Worm (Caenorhabditis elegans) whole organism, early embryonic: ENCODE data around the gene arrd-25.

Experiments
- B0310.2 ChIP-seq: sonication (generic microtip); optimal IDR thresholded peaks from 2 replicates; lab custom pipeline; 2016; ENCODE audit warnings: mild to moderate bottlenecking, missing genetic modification characterization, missing compliant biosample characterization
- F13C5.2 ChIP-seq: sonication (generic microtip); optimal IDR thresholded peaks from 2 replicates; lab custom pipeline; 2017; ENCODE audit warnings: mild to moderate bottlenecking, missing genetic modification characterization, inconsistent platforms, missing compliant biosample characterization
- aly-1 ChIP-seq: sonication (generic microtip); optimal IDR thresholded peaks from 2 replicates; lab custom pipeline; 2016; ENCODE audit warnings: missing genetic modification characterization, missing compliant biosample characterization
- ama-1 ChIP-seq: fragments of 150-350 bp; optimal IDR thresholded peaks from 2 replicates; lab custom pipeline; 2014
- ceh-13 ChIP-seq: fragments of 200-800 bp; sonication (Bioruptor generic); optimal IDR thresholded peaks from 2 replicates; lab custom pipeline; 2018; ENCODE audit warnings: mild to moderate bottlenecking, missing genetic modification characterization, missing compliant biosample characterization
- ceh-36 ChIP-seq: sonication (generic microtip); optimal IDR thresholded peaks from 2 replicates; lab custom pipeline; 2016; ENCODE audit warnings: missing genetic modification characterization, inconsistent platforms, missing compliant biosample characterization
- ets-7 ChIP-seq: sonication (generic microtip); optimal IDR thresholded peaks from 2 replicates; lab custom pipeline; 2016; ENCODE audit warnings: missing genotype, missing genetic modification characterization, missing compliant biosample characterization
- flt-1 ChIP-seq: fragments of 200-800 bp; sonication (Bioruptor generic); IDR thresholded peaks from 2 replicates; pipeline ENCODE4 v1.3.6; 2022; ENCODE audit warnings: missing genetic modification characterization, missing compliant biosample characterization
- hmbx-1 ChIP-seq: sonication (generic microtip); optimal IDR thresholded peaks from 2 replicates; lab custom pipeline; 2016; ENCODE audit warnings: mild to moderate bottlenecking, missing genetic modification characterization, missing compliant biosample characterization
- hmg-4 ChIP-seq: fragments of 200-800 bp; sonication (Bioruptor generic); optimal IDR thresholded peaks from 2 replicates; lab custom pipeline; 2018; ENCODE audit warnings: mild to moderate bottlenecking, missing genetic modification characterization, missing compliant biosample characterization
- hnd-1 ChIP-seq: sonication (generic microtip); optimal IDR thresholded peaks from 2 replicates; lab custom pipeline; 2016; ENCODE audit warnings: missing genetic modification characterization, missing compliant biosample characterization
- pes-1 ChIP-seq: fragments of 200-800 bp; sonication (Bioruptor generic); IDR thresholded peaks from 2 replicates; pipeline ENCODE4 v1.3.6; 2022; ENCODE audit warnings: missing genetic modification reagents, missing genetic modification characterization, missing compliant biosample characterization
- scrt-1 ChIP-seq: fragments of 200-800 bp; sonication (Bioruptor generic); IDR thresholded peaks from 2 replicates; pipeline ENCODE4 v1.3.6; 2022; ENCODE audit warnings: missing genetic modification characterization, missing compliant biosample characterization
- sea-1 ChIP-seq: fragments of 200-800 bp; sonication (Bioruptor generic); conservative IDR thresholded peaks from 2 replicates; pipeline ENCODE4 v1.3.6; 2022; ENCODE audit warnings: missing genetic modification characterization, missing compliant biosample characterization
- tbx-11 ChIP-seq: fragments of 200-800 bp; sonication (Bioruptor generic); IDR thresholded peaks from 2 replicates; pipeline ENCODE4 v1.3.6; 2022; ENCODE audit warnings: missing genetic modification characterization, missing compliant biosample characterization
- tbx-37 ChIP-seq: fragments of 200-800 bp; sonication (Bioruptor generic); conservative IDR thresholded peaks from 2 replicates; pipeline ENCODE4 v1.3.6; 2022; ENCODE audit warnings: missing genetic modification reagents, missing genetic modification characterization, missing compliant biosample characterization
- tra-4 ChIP-seq: sonication (generic microtip); optimal IDR thresholded peaks from 2 replicates; lab custom pipeline; 2017; ENCODE audit warnings: missing genetic modification characterization, missing compliant biosample characterization

Gene arrd-25

ce11 chrX:14024400-14024953 lies 9.1 kb upstream of the arrd-25 start:
- no peak for TF ChIP-seq hnd-1 (tag; lab: Kevin White, UChicago)
- peak; percentile 20 for TF ChIP-seq hmg-4
- no peak for TF ChIP-seq ama-1 (lab: Kevin White, UChicago)

ce11 chrX:14026893-14027292 lies 6.7 kb upstream of the arrd-25 start:
- no peak for TF ChIP-seq tbx-37
- peak; percentile 29 for TF ChIP-seq ets-7
- no peak for TF ChIP-seq flt-1 (GFP tag; lab: Robert Waterston, UW)
- TF ChIP-seq hmg-4: peak; percentile 70
- no peak for TF ChIP-seq B0310.2 (tag; lab: Kevin White, UChicago)
- peak; percentile 67 for TF ChIP-seq aly-1 (tag; lab: Kevin White, UChicago)
- TF ChIP-seq pes-1 (GFP tag; lab: Robert Waterston, UW): no peak
- no peak for TF ChIP-seq ceh-36
- TF ChIP-seq sea-1 (GFP tag; lab: Robert Waterston, UW): peak; percentile 58; the same call in 1 of the 2 replicates

- no peak for TF ChIP-seq flt-1 (GFP tag; lab: Robert Waterston, UW)
- no peak for TF ChIP-seq B0310.2 (tag; lab: Kevin White, UChicago)
- no peak for TF ChIP-seq tbx-11 (GFP tag; lab: Robert Waterston, UW)
- TF ChIP-seq hnd-1 (tag; lab: Kevin White, UChicago): no peak
- TF ChIP-seq hmbx-1 (tag; lab: Kevin White, UChicago): no peak
- TF ChIP-seq tra-4: no peak
- no peak for TF ChIP-seq hmg-4
- no peak for TF ChIP-seq scrt-1 (GFP tag; lab: Robert Waterston, UW)
- TF ChIP-seq pes-1 (GFP tag; lab: Robert Waterston, UW): no peak
- TF ChIP-seq sea-1 (GFP tag; lab: Robert Waterston, UW): no peak
- no peak for TF ChIP-seq tbx-37
- TF ChIP-seq ceh-13 (GFP tag; lab: Kevin White, UChicago): no peak
- TF ChIP-seq aly-1 (tag; lab: Kevin White, UChicago): no peak
These were observed 5.1 kb upstream of the arrd-25 start for ce11 chrX:14028492-14028891.

- TF ChIP-seq ceh-13 (GFP tag; lab: Kevin White, UChicago): no peak
- no peak for TF ChIP-seq hmg-4
- no peak for TF ChIP-seq F13C5.2
- TF ChIP-seq ceh-36: no peak
- TF ChIP-seq pes-1 (GFP tag; lab: Robert Waterston, UW): no peak
- TF ChIP-seq tbx-11 (GFP tag; lab: Robert Waterston, UW): no peak
- TF ChIP-seq ets-7: no peak
- no peak for TF ChIP-seq hmbx-1 (tag; lab: Kevin White, UChicago)
- no peak for TF ChIP-seq hnd-1 (tag; lab: Kevin White, UChicago)
These were observed 4.2 kb upstream of the arrd-25 start for ce11 chrX:14029392-14029791.

ce11 chrX:14029872-14030271 lies 3.7 kb upstream of the arrd-25 start:
- no peak for TF ChIP-seq F13C5.2
- no peak for TF ChIP-seq tbx-11 (GFP tag; lab: Robert Waterston, UW)
- TF ChIP-seq hmg-4: no peak
- TF ChIP-seq scrt-1 (GFP tag; lab: Robert Waterston, UW): no peak
- TF ChIP-seq flt-1 (GFP tag; lab: Robert Waterston, UW): no peak
- no peak for TF ChIP-seq ceh-36
- TF ChIP-seq sea-1 (GFP tag; lab: Robert Waterston, UW): no peak
- no peak for TF ChIP-seq tbx-37
- no peak for TF ChIP-seq hnd-1 (tag; lab: Kevin White, UChicago)
- TF ChIP-seq aly-1 (tag; lab: Kevin White, UChicago): no peak
- TF ChIP-seq tra-4: no peak
- no peak for TF ChIP-seq ceh-13 (GFP tag; lab: Kevin White, UChicago)
- no peak for TF ChIP-seq ama-1 (lab: Kevin White, UChicago)
- no peak for TF ChIP-seq B0310.2 (tag; lab: Kevin White, UChicago)
- no peak for TF ChIP-seq pes-1 (GFP tag; lab: Robert Waterston, UW)
- TF ChIP-seq hmbx-1 (tag; lab: Kevin White, UChicago): no peak
- no peak for TF ChIP-seq ets-7

ce11 chrX:14030524-14030923 lies 3.1 kb upstream of the arrd-25 start:
- TF ChIP-seq hnd-1 (tag; lab: Kevin White, UChicago) (no peak), aly-1 (tag; lab: Kevin White, UChicago) (no peak), tra-4 (no peak), sea-1 (GFP tag; lab: Robert Waterston, UW) (no peak), tbx-37 (no peak), pes-1 (GFP tag; lab: Robert Waterston, UW) (no peak), F13C5.2 (no peak), hmg-4 (no peak), ceh-36 (no peak), B0310.2 (tag; lab: Kevin White, UChicago) (no peak), ets-7 (no peak), flt-1 (GFP tag; lab: Robert Waterston, UW) (no peak), ama-1 (lab: Kevin White, UChicago) (no peak), hmbx-1 (tag; lab: Kevin White, UChicago) (no peak), tbx-11 (GFP tag; lab: Robert Waterston, UW) (no peak), ceh-13 (GFP tag; lab: Kevin White, UChicago) (no peak), scrt-1 (GFP tag; lab: Robert Waterston, UW) (no peak)

ce11 chrX:14039293-14039692 lies 5.7 kb downstream of the arrd-25 start:
- no peak for TF ChIP-seq hmg-4
- TF ChIP-seq hnd-1 (tag; lab: Kevin White, UChicago): no peak
- no peak for TF ChIP-seq ceh-36
- no peak for TF ChIP-seq hmbx-1 (tag; lab: Kevin White, UChicago)
- TF ChIP-seq F13C5.2: no peak
- no peak for TF ChIP-seq scrt-1 (GFP tag; lab: Robert Waterston, UW)

ce11 chrX:14044362-14044761 lies 10.8 kb downstream of the arrd-25 start:
- TF ChIP-seq pes-1 (GFP tag; lab: Robert Waterston, UW) (no peak), tbx-11 (GFP tag; lab: Robert Waterston, UW) (no peak), tra-4 (no peak), ama-1 (lab: Kevin White, UChicago) (no peak), B0310.2 (tag; lab: Kevin White, UChicago) (no peak), ets-7 (no peak), hnd-1 (tag; lab: Kevin White, UChicago) (no peak), tbx-37 (no peak), flt-1 (GFP tag; lab: Robert Waterston, UW) (no peak), scrt-1 (GFP tag; lab: Robert Waterston, UW) (no peak), hmbx-1 (tag; lab: Kevin White, UChicago) (no peak), ceh-36 (no peak), ceh-13 (GFP tag; lab: Kevin White, UChicago) (no peak), hmg-4 (no peak), sea-1 (GFP tag; lab: Robert Waterston, UW) (no peak)
